Worm (Caenorhabditis elegans) whole organism, L1 larva: ENCODE data around the gene set-13.

ENCODE experiments used
- C16A3.4 ChIP-seq: fragments of 150-350 bp; optimal IDR thresholded peaks from 2 replicates; lab custom pipeline; 2014; ENCODE audit warnings: missing biosample characterization, missing genetic modification characterization
- Y116A8C.19 ChIP-seq: sonication (generic microtip); optimal IDR thresholded peaks from 2 replicates; lab custom pipeline; 2016; ENCODE audit warnings: missing compliant biosample characterization, missing genetic modification characterization, borderline replicate concordance
- blmp-1 ChIP-seq: fragments of 150-350 bp; optimal IDR thresholded peaks from 2 replicates; lab custom pipeline; 2014; ENCODE audit warnings: missing biosample characterization, missing genetic modification characterization
- ceh-82 ChIP-seq, 3 experiments: fragments of 150-350 bp in 1 of 3; sonication (generic microtip) in 2 of 3; optimal IDR thresholded peaks; 2 replicates each; lab custom pipeline; 2014 to 2017; ENCODE audit warnings: missing biosample characterization in 3 of 3, missing genetic modification characterization in 3 of 3
- ceh-90 ChIP-seq: sonication (generic microtip); optimal IDR thresholded peaks from 2 replicates; lab custom pipeline; 2016; ENCODE audit warnings: missing genetic modification characterization, missing compliant biosample characterization
- dpl-1 ChIP-seq, 3 experiments: fragments of 150-350 bp in 2 of 3; sonication (generic microtip) in 1 of 3; optimal IDR thresholded peaks; 2 replicates each; lab custom pipeline; 2014 to 2017; ENCODE audit warnings: missing biosample characterization in 3 of 3, missing genetic modification characterization in 3 of 3, missing genetic modification reagents in 3 of 3
- efl-1 ChIP-seq, 4 experiments: fragments of 150-350 bp; optimal IDR thresholded peaks in 3 of 4; peaks in 1 of 4; 1 replicate in 1 of 4; 2 replicates in 3 of 4; lab custom pipeline; 2014; ENCODE audit warnings: missing biosample characterization in 2 of 4, missing genetic modification characterization in 2 of 4, missing genetic modification reagents in 2 of 4
- egl-13 ChIP-seq: sonication (generic microtip); optimal IDR thresholded peaks from 2 replicates; lab custom pipeline; 2016; ENCODE audit warnings: missing genotype, missing genetic modification reagents, missing genetic modification characterization, missing compliant biosample characterization
- elt-2 ChIP-seq: sonication (generic microtip); optimal IDR thresholded peaks from 2 replicates; lab custom pipeline; 2016; ENCODE audit warnings: missing genetic modification characterization, mild to moderate bottlenecking, inconsistent platforms, missing compliant biosample characterization, missing genetic modification reagents
- elt-3 ChIP-seq, 6 experiments: fragments of 150-350 bp in 1 of 6; sonication (generic microtip); optimal IDR thresholded peaks; 2 replicates each; lab custom pipeline; 2017 to 2018; ENCODE audit warnings: missing biosample characterization in 6 of 6, missing genetic modification characterization in 6 of 6, inconsistent platforms in 1 of 6
- ets-5 ChIP-seq: fragments of 200-800 bp; sonication (Bioruptor generic); IDR thresholded peaks from 2 replicates; pipeline ENCODE4 v1.3.6; 2022; ENCODE audit warnings: missing genetic modification characterization, missing compliant biosample characterization
- fkh-8 ChIP-seq: sonication (generic microtip); optimal IDR thresholded peaks from 2 replicates; lab custom pipeline; 2016; ENCODE audit warnings: mild to moderate bottlenecking, missing genetic modification characterization, missing compliant biosample characterization
- isw-1 ChIP-seq: fragments of 200-800 bp; sonication (Bioruptor generic); IDR thresholded peaks from 2 replicates; pipeline ENCODE4 v1.3.6; 2022; ENCODE audit warnings: missing genetic modification characterization, missing compliant biosample characterization
- lin-14 ChIP-seq: fragments of 200-800 bp; sonication (Bioruptor generic); optimal IDR thresholded peaks from 2 replicates; lab custom pipeline; 2018; ENCODE audit warnings: mild to moderate bottlenecking, missing genetic modification characterization, moderate library complexity, missing compliant biosample characterization
- lin-35 ChIP-seq, 2 experiments: fragments of 150-350 bp; optimal IDR thresholded peaks; 2 replicates each; lab custom pipeline; 2014; ENCODE audit warnings: missing biosample characterization in 2 of 2, missing genetic modification characterization in 2 of 2, missing genetic modification reagents in 2 of 2
- lir-3 ChIP-seq: sonication (generic microtip); optimal IDR thresholded peaks from 2 replicates; lab custom pipeline; 2016; ENCODE audit warnings: mild to moderate bottlenecking, missing genetic modification characterization, moderate library complexity, missing compliant biosample characterization; ENCODE audit not compliant: poor library complexity
- lsy-2 ChIP-seq, 2 experiments: fragments of 150-350 bp; optimal IDR thresholded peaks; 2 replicates each; lab custom pipeline; 2014; ENCODE audit warnings: missing biosample characterization in 2 of 2, missing genetic modification characterization in 2 of 2
- mef-2 ChIP-seq: fragments of 150-350 bp; optimal IDR thresholded peaks from 2 replicates; lab custom pipeline; 2014; ENCODE audit warnings: missing biosample characterization, missing genetic modification characterization
- mep-1 ChIP-seq: fragments of 150-350 bp; optimal IDR thresholded peaks from 2 replicates; lab custom pipeline; 2014; ENCODE audit warnings: missing biosample characterization, missing genetic modification characterization
- nhr-12 ChIP-seq: sonication (generic microtip); optimal IDR thresholded peaks from 2 replicates; lab custom pipeline; 2017; ENCODE audit warnings: missing biosample characterization, missing genetic modification characterization
- nhr-20 ChIP-seq: sonication (generic microtip); optimal IDR thresholded peaks from 2 replicates; lab custom pipeline; 2016; ENCODE audit warnings: mild to moderate bottlenecking, missing genetic modification characterization, missing compliant biosample characterization
- nhr-28 ChIP-seq: fragments of 150-350 bp; optimal IDR thresholded peaks from 2 replicates; lab custom pipeline; 2014; ENCODE audit warnings: missing biosample characterization, missing genetic modification characterization
- nhr-71 ChIP-seq: sonication (generic microtip); optimal IDR thresholded peaks from 2 replicates; lab custom pipeline; 2016; ENCODE audit warnings: mild to moderate bottlenecking, missing genetic modification characterization, moderate library complexity, missing compliant biosample characterization
- nhr-77 ChIP-seq: fragments of 150-350 bp; optimal IDR thresholded peaks from 2 replicates; lab custom pipeline; 2014; ENCODE audit warnings: missing biosample characterization, missing genetic modification characterization
- nhr-85 ChIP-seq: sonication (generic microtip); peaks from one replicate; lab custom pipeline; 2016; ENCODE audit warnings: missing genetic modification characterization, inconsistent platforms, missing compliant biosample characterization
- nhr-90 ChIP-seq: sonication (generic microtip); optimal IDR thresholded peaks from 2 replicates; lab custom pipeline; 2016; ENCODE audit warnings: mild to moderate bottlenecking, missing genetic modification characterization, missing compliant biosample characterization; ENCODE audit not compliant: poor library complexity
- rnt-1 ChIP-seq: sonication (generic microtip); optimal IDR thresholded peaks from 2 replicates; lab custom pipeline; 2016; ENCODE audit warnings: mild to moderate bottlenecking, missing genetic modification characterization, moderate library complexity, missing compliant biosample characterization
- snu-23 ChIP-seq: sonication (generic microtip); optimal IDR thresholded peaks from 2 replicates; lab custom pipeline; 2016; ENCODE audit warnings: missing genetic modification characterization, missing compliant biosample characterization
- sptf-1 ChIP-seq: fragments of 150-350 bp; optimal IDR thresholded peaks from 2 replicates; lab custom pipeline; 2014; ENCODE audit warnings: missing biosample characterization, missing genetic modification characterization
- swsn-7 ChIP-seq: sonication (generic microtip); optimal IDR thresholded peaks from 2 replicates; lab custom pipeline; 2016; ENCODE audit warnings: missing genetic modification characterization, missing compliant biosample characterization
- tbx-2 ChIP-seq: sonication (generic microtip); optimal IDR thresholded peaks from 2 replicates; lab custom pipeline; 2016; ENCODE audit warnings: missing genetic modification characterization, missing compliant biosample characterization
- tlp-1 ChIP-seq: fragments of 150-350 bp; optimal IDR thresholded peaks from 2 replicates; lab custom pipeline; 2014; ENCODE audit warnings: missing biosample characterization, missing genetic modification characterization
- unc-62 ChIP-seq: fragments of 150-350 bp; optimal IDR thresholded peaks from 2 replicates; lab custom pipeline; 2014; ENCODE audit warnings: missing biosample characterization, missing genetic modification reagents, missing genetic modification characterization
- unc-98 ChIP-seq: fragments of 200-800 bp; sonication (Bioruptor generic); IDR thresholded peaks from 2 replicates; pipeline ENCODE4 v1.3.6; 2022; ENCODE audit warnings: missing genetic modification characterization, missing compliant biosample characterization
- xbp-1 ChIP-seq: sonication (generic microtip); optimal IDR thresholded peaks from 2 replicates; lab custom pipeline; 2016; ENCODE audit warnings: missing genetic modification characterization, missing compliant biosample characterization

The set-13 gene

ce11 chrII:2831173-2831572, 14.4 kb downstream of the set-13 start, which contains the start of gene K12H6.6 (continued):
- TF ChIP-seq fkh-8 (tag; lab: Kevin White, UChicago) (peak; percentile 30), nhr-12 (tag; lab: Kevin White, UChicago) (no peak), sptf-1 (tag; lab: Kevin White, UChicago) (no peak)
- TF ChIP-seq, all 84 proteins: peak for 8

ce11 chrII:2832098-2832497, 15.3 kb downstream of the set-13 start:
- TF ChIP-seq ceh-82 (tag; optimal IDR thresholded peaks at IDR 0.05; lab: Kevin White, UChicago) (peak in 1 of 3 experiments; percentile 6), nhr-77 (tag; lab: Kevin White, UChicago) (peak; percentile 9), unc-62 (GFP tag; lab: Kevin White, UChicago) (no peak), nhr-90 (tag; lab: Kevin White, UChicago) (peak; percentile 6), elt-3 (tag; optimal IDR thresholded peaks at IDR 0.05; lab: Kevin White, UChicago) (peak in 1 of 6 experiments; percentile 38), nhr-71 (tag; lab: Kevin White, UChicago) (peak; percentile 52), nhr-20 (tag; lab: Kevin White, UChicago) (peak; percentile 44), rnt-1 (tag; lab: Kevin White, UChicago) (peak; percentile 41), dpl-1 (GFP tag; optimal IDR thresholded peaks at IDR 0.05; lab: Kevin White, UChicago) (peak in 2 of 3 experiments; percentile 10 to 15), nhr-85 (tag; lab: Kevin White, UChicago) (peak; percentile 61), lsy-2 (tag; optimal IDR thresholded peaks at IDR 0.05; lab: Kevin White, UChicago) (peak; percentile 40 to 54), efl-1 (optimal IDR thresholded peaks at IDR 0.05; lab: Kevin White, UChicago) (peak; percentile 13 to 36), efl-1 (GFP tag; optimal IDR thresholded peaks at IDR 0.05 in 1 of 2; lab: Kevin White, UChicago) (no peak), lir-3 (tag; lab: Kevin White, UChicago) (no peak), tbx-2 (tag; lab: Kevin White, UChicago) (peak; percentile 28), xbp-1 (tag; lab: Kevin White, UChicago) (peak; percentile 7), snu-23 (GFP tag; lab: Kevin White, UChicago) (peak; percentile 33), blmp-1 (tag; lab: Kevin White, UChicago) (peak; percentile 52), swsn-7 (tag; lab: Kevin White, UChicago) (peak; percentile 10), fkh-8 (tag; lab: Kevin White, UChicago) (no peak), ceh-90 (tag; lab: Kevin White, UChicago) (no peak), lin-14 (peak; percentile 77), mep-1 (tag; lab: Kevin White, UChicago) (peak; percentile 48), tlp-1 (tag; lab: Kevin White, UChicago) (no peak), mef-2 (tag; lab: Kevin White, UChicago) (peak; percentile 43), lin-35 (GFP tag; optimal IDR thresholded peaks at IDR 0.05; lab: Kevin White, UChicago) (peak in 1 of 2 experiments; percentile 37), isw-1 (no peak)

DNA sequence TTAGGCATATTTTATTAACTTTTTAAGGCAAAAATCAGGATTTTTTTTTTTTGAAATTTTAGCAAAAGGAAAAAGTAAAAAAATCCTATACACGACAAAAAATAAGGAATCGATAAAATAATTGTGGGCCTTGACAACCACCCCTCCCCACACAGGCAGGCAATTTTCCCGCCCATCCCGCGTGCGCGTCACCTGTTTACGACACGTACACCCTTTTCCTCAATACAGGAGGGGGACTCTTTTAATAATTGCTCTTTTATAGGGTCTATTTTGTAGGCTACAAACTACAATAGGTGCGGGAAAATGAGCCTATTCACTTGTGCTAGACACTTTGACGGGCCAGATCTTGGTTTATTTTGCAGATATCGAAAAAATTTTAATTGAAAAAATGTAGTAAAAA, 15.8 kb downstream of the set-13 start:
- no peak for TF ChIP-seq egl-13 (tag; lab: Kevin White, UChicago)
- no peak for TF ChIP-seq C16A3.4 (tag; lab: Kevin White, UChicago)
- no peak for TF ChIP-seq ets-5 (GFP tag; lab: Robert Waterston, UW)
- peak; percentile 13 for TF ChIP-seq rnt-1 (tag; lab: Kevin White, UChicago)
- no peak for TF ChIP-seq unc-98 (GFP tag; lab: Robert Waterston, UW)
- peak; percentile 27 for TF ChIP-seq nhr-85 (tag; lab: Kevin White, UChicago)
- no peak for TF ChIP-seq Y116A8C.19 (tag; lab: Kevin White, UChicago)
- TF ChIP-seq snu-23 (GFP tag; lab: Kevin White, UChicago), result no peak
- no peak for TF ChIP-seq efl-1 (optimal IDR thresholded peaks at IDR 0.05; lab: Kevin White, UChicago)
- TF ChIP-seq efl-1 (GFP tag; optimal IDR thresholded peaks at IDR 0.05 in 1 of 2; lab: Kevin White, UChicago), result no peak

DNA sequence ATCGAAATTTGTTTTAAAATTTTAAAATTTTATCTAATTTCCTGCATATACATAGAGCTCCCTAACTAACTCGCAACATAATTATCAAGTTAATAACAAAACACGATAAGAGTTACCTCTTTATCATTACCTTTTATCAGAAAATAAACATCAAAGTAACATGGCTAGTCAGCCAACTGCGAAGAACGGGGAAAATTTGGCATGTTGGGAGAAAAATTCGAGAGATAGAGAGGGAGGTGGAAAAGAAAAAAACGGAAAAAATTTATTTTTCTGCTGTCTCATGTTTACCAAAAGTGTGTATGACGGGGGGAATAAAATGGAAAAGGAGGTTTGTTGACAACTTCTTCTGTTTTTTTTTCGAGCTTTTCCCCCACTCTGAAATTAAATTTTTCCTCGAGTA, 17.3 kb downstream of the set-13 start:
- peak in 1 of 2 experiments; percentile 44 for TF ChIP-seq lin-35 (GFP tag; optimal IDR thresholded peaks at IDR 0.05; lab: Kevin White, UChicago)
- no peak for TF ChIP-seq nhr-28 (tag; lab: Kevin White, UChicago)
- TF ChIP-seq dpl-1 (GFP tag; optimal IDR thresholded peaks at IDR 0.05; lab: Kevin White, UChicago), result peak in 1 of 3 experiments; percentile 4
- TF ChIP-seq nhr-20 (tag; lab: Kevin White, UChicago), result peak; percentile 20
- TF ChIP-seq elt-3 (tag; optimal IDR thresholded peaks at IDR 0.05; lab: Kevin White, UChicago), result peak in 1 of 6 experiments; percentile 53
- no peak for TF ChIP-seq unc-98 (GFP tag; lab: Robert Waterston, UW)
- peak; percentile 83 for TF ChIP-seq elt-2 (tag; lab: Kevin White, UChicago)
- peak; percentile 0 for TF ChIP-seq blmp-1 (tag; lab: Kevin White, UChicago)
- no peak for TF ChIP-seq efl-1 (optimal IDR thresholded peaks at IDR 0.05; lab: Kevin White, UChicago)
- peak in 1 of 2 experiments; percentile 77 for TF ChIP-seq efl-1 (GFP tag; optimal IDR thresholded peaks at IDR 0.05 in 1 of 2; lab: Kevin White, UChicago)
